Worm (Caenorhabditis elegans): ENCODE results near the gene C56E6.2.

- TF ChIP-seq him-1 (tag; optimal IDR thresholded peaks at IDR 0.05) (no peak), dao-5 (tag; optimal IDR thresholded peaks at IDR 0.05) (no peak), W03F9.2 (tag; optimal IDR thresholded peaks at IDR 0.05) (no peak)
These were observed 35.6 kb downstream of the C56E6.2 start for ce11 chrII:6560291-6560690.
